Worm (Caenorhabditis elegans): ENCODE results near the gene F54B11.9.
A peak's percentile ranks its signal among the peaks of the same experiment; 100 is the strongest.

The F54B11.9 gene

ce11 chrX:13653573-13653972 lies 48.2 kb downstream of the F54B11.9 start (continued):
- TF ChIP-seq rbr-2 (tag; optimal IDR thresholded peaks at IDR 0.05): peak; percentile 1
- peak; percentile 17 for TF ChIP-seq T20F7.1 (GFP tag; optimal IDR thresholded peaks at IDR 0.05)
- TF ChIP-seq madf-5 (GFP tag; IDR thresholded peaks at IDR 0.05): peak; percentile 44 to 57; a peak in 2 of 4 replicates
- no peak for TF ChIP-seq hif-1 (tag; optimal IDR thresholded peaks at IDR 0.05)
- peak; percentile 1 for TF ChIP-seq dve-1 (tag; optimal IDR thresholded peaks at IDR 0.05; ENCODE audit: insufficient read depth)
- TF ChIP-seq ceh-82 (tag; optimal IDR thresholded peaks at IDR 0.05): no peak
- TF ChIP-seq nhr-48 (tag; optimal IDR thresholded peaks at IDR 0.05): peak; percentile 45
- TF ChIP-seq php-3 (GFP tag; IDR thresholded peaks at IDR 0.05): peak; percentile 47; the same call in 1 of the 2 replicates
- peak; percentile 26 to 74 for TF ChIP-seq daf-16 (GFP tag; optimal IDR thresholded peaks at IDR 0.05)
- no peak for TF ChIP-seq daf-16 (tag; optimal IDR thresholded peaks at IDR 0.05)
- TF ChIP-seq cey-2 (tag; optimal IDR thresholded peaks at IDR 0.05; ENCODE audit: borderline replicate concordance, insufficient read depth): no peak
- TF ChIP-seq ceh-32 (tag; optimal IDR thresholded peaks at IDR 0.05; ENCODE audit: poor library complexity): no peak
- no peak for TF ChIP-seq Y75B8A.6 (GFP tag; IDR thresholded peaks at IDR 0.05)
- peak; percentile 67; the same call in 1 of the 2 replicates for TF ChIP-seq mdt-29 (GFP tag; IDR thresholded peaks at IDR 0.05)
- peak; percentile 67 for TF ChIP-seq vab-7 (GFP tag; IDR thresholded peaks at IDR 0.05)
- no peak for TF ChIP-seq set-16 (GFP tag; IDR thresholded peaks at IDR 0.05)
- TF ChIP-seq ctbp-1 (GFP tag; IDR thresholded peaks at IDR 0.05): no peak
- no peak for TF ChIP-seq zag-1 (tag; optimal IDR thresholded peaks at IDR 0.05)
- 0 out of 2 replicates have a peak, but pooled peaks have one; percentile 12 for TF ChIP-seq nhr-41 (GFP tag; IDR thresholded peaks at IDR 0.05)
- TF ChIP-seq ceh-28 (tag; optimal IDR thresholded peaks at IDR 0.05): no peak
- no peak for TF ChIP-seq aly-2 (tag; optimal IDR thresholded peaks at IDR 0.05)
- TF ChIP-seq madf-9 (GFP tag; conservative IDR thresholded peaks at IDR 0.05): peak; percentile 63; the same call in 1 of the 2 replicates
- TF ChIP-seq snpc-4 (tag; optimal IDR thresholded peaks at IDR 0.05): no peak
- TF ChIP-seq unc-130 (GFP tag; optimal IDR thresholded peaks at IDR 0.05): peak; percentile 44
- TF ChIP-seq mep-1 (tag; optimal IDR thresholded peaks at IDR 0.05): peak; percentile 11
- peak; percentile 87 for TF ChIP-seq egl-43 (GFP tag; IDR thresholded peaks at IDR 0.05)
- TF ChIP-seq nhr-10 (tag; optimal IDR thresholded peaks at IDR 0.05): no peak
- TF ChIP-seq pha-4 (GFP tag; IDR thresholded peaks at IDR 0.05): peak; percentile 70; the same call in 1 of the 2 replicates
- TF ChIP-seq pha-4 (tag; optimal IDR thresholded peaks at IDR 0.05): no peak
- TF ChIP-seq unc-39 (tag; optimal IDR thresholded peaks at IDR 0.05): no peak
- TF ChIP-seq lin-39 (tag; optimal IDR thresholded peaks at IDR 0.05): no peak
- TF ChIP-seq nhr-77 (tag; optimal IDR thresholded peaks at IDR 0.05): no peak
- no peak for TF ChIP-seq daf-12 (tag; optimal IDR thresholded peaks at IDR 0.05)
- no peak for TF ChIP-seq ama-1 (optimal IDR thresholded peaks at IDR 0.05)
- TF ChIP-seq dmd-9 (GFP tag; IDR thresholded peaks at IDR 0.05): no peak
- no peak for TF ChIP-seq mdl-1 (tag; optimal IDR thresholded peaks at IDR 0.05)
- TF ChIP-seq nhr-28 (tag; optimal IDR thresholded peaks at IDR 0.05): no peak
- no peak; the same call in none of the 2 replicates for TF ChIP-seq T26A8.4 (GFP tag; IDR thresholded peaks at IDR 0.05)
- TF ChIP-seq arid-1 (GFP tag; conservative IDR thresholded peaks at IDR 0.05): peak; percentile 82
- no peak for TF ChIP-seq nhr-25 (tag; optimal IDR thresholded peaks at IDR 0.05; ENCODE audit: borderline replicate concordance, insufficient read depth)
- peak; percentile 48; the same call in 1 of the 2 replicates for TF ChIP-seq ceh-20 (GFP tag; IDR thresholded peaks at IDR 0.05)
- no peak for TF ChIP-seq lin-15B (tag; optimal IDR thresholded peaks at IDR 0.05)
- no peak for TF ChIP-seq jun-1 (tag; optimal IDR thresholded peaks at IDR 0.05)
- no peak for TF ChIP-seq lsy-2 (tag; optimal IDR thresholded peaks at IDR 0.05)
- TF ChIP-seq Y5F2A.4 (GFP tag; optimal IDR thresholded peaks at IDR 0.05): peak; percentile 27
- TF ChIP-seq fkh-10 (GFP tag; optimal IDR thresholded peaks at IDR 0.05): no peak
- no peak for TF ChIP-seq ZK546.5 (tag; optimal IDR thresholded peaks at IDR 0.05)
- no peak for TF ChIP-seq ces-1 (GFP tag; optimal IDR thresholded peaks at IDR 0.05)
- no peak for TF ChIP-seq Y48G9A.11 (GFP tag; IDR thresholded peaks at IDR 0.05)

Data from whole organism, L4 larva.